Fruit fly (Drosophila melanogaster) whole organism, pupa: Measurements from ENCODE around the gene CG42537.
A peak's percentile ranks its signal among the peaks of the same experiment; 100 is the strongest.

Source experiments
- CG10348 ChIP-seq: fragments of 200-800 bp; sonication (Bioruptor generic); IDR thresholded peaks from 2 replicates; pipeline ENCODE4 v1.3.6; 2022; ENCODE audit warnings: missing biosample characterization, missing genetic modification characterization
- CG12605 ChIP-seq: fragments of 200-800 bp; sonication (Bioruptor generic); IDR thresholded peaks from 2 replicates; pipeline ENCODE4 v1.3.6; 2022; ENCODE audit warnings: missing biosample characterization, missing genetic modification characterization
- CG13204 ChIP-seq: fragments of 200-800 bp; sonication (Bioruptor generic); optimal IDR thresholded peaks from 2 replicates; lab custom pipeline; 2018; ENCODE audit warnings: missing biosample characterization, mild to moderate bottlenecking, missing genetic modification characterization, moderate library complexity
- CG14655 ChIP-seq: fragments of 200-800 bp; sonication (Bioruptor generic); optimal IDR thresholded peaks from 3 replicates; lab custom pipeline; 2017; ENCODE audit warnings: mild to moderate bottlenecking, missing biosample characterization, missing genetic modification reagents, missing genetic modification characterization
- CG15710 ChIP-seq: fragments of 200-800 bp; sonication (Bioruptor generic); optimal IDR thresholded peaks from 2 replicates; lab custom pipeline; 2018; ENCODE audit warnings: missing biosample characterization, mild to moderate bottlenecking, missing genetic modification characterization, moderate library complexity
- CG17806 ChIP-seq: fragments of 200-800 bp; sonication (Bioruptor generic); optimal IDR thresholded peaks from 2 replicates; lab custom pipeline; 2018; ENCODE audit warnings: missing biosample characterization, mild to moderate bottlenecking, missing genetic modification characterization, moderate library complexity
- CG32121 ChIP-seq: fragments of 200-800 bp; sonication (Bioruptor generic); IDR thresholded peaks from 2 replicates; pipeline ENCODE4 v1.3.6; 2022; ENCODE audit warnings: missing biosample characterization, missing genetic modification characterization
- CG34367 ChIP-seq: fragments of 200-800 bp; sonication (Bioruptor generic); optimal IDR thresholded peaks from 2 replicates; lab custom pipeline; 2018; ENCODE audit warnings: missing biosample characterization, mild to moderate bottlenecking, missing genetic modification characterization
- CG4496 ChIP-seq: fragments of 200-800 bp; sonication (Bioruptor generic); IDR thresholded peaks from 3 replicates; pipeline ENCODE4 v1.3.6; 2022; ENCODE audit warnings: missing biosample characterization, missing genetic modification characterization
- CG8159 ChIP-seq: fragments of 200-800 bp; sonication (Bioruptor generic); optimal IDR thresholded peaks from 3 replicates; lab custom pipeline; 2018; ENCODE audit warnings: missing biosample characterization, mild to moderate bottlenecking, missing genetic modification characterization, moderate library complexity
- CG8301 ChIP-seq: fragments of 200-800 bp; sonication (Bioruptor generic); optimal IDR thresholded peaks from 2 replicates; lab custom pipeline; 2018; ENCODE audit warnings: missing biosample characterization, mild to moderate bottlenecking, missing genetic modification characterization
- CG9948 ChIP-seq: fragments of 200-800 bp; sonication (Bioruptor generic); optimal IDR thresholded peaks from 2 replicates; lab custom pipeline; 2018; ENCODE audit warnings: missing biosample characterization, mild to moderate bottlenecking, missing genetic modification characterization, moderate library complexity
- D1 ChIP-seq: fragments of 200-800 bp; sonication (Bioruptor generic); optimal IDR thresholded peaks from 2 replicates; lab custom pipeline; 2018; ENCODE audit warnings: missing biosample characterization, mild to moderate bottlenecking, missing genetic modification characterization, moderate library complexity
- EcR ChIP-seq: fragments of 200-800 bp; sonication (Bioruptor generic); optimal IDR thresholded peaks from 3 replicates; lab custom pipeline; 2019; ENCODE audit warnings: missing biosample characterization, missing genetic modification characterization, mild to moderate bottlenecking, moderate library complexity, missing genetic modification reagents
- Ets98B ChIP-seq: fragments of 200-800 bp; sonication (Bioruptor generic); IDR thresholded peaks from 2 replicates; pipeline ENCODE4 v1.3.6; 2022; ENCODE audit warnings: missing biosample characterization, missing genetic modification characterization
- Pif1A ChIP-seq: fragments of 200-800 bp; sonication (Bioruptor generic); optimal IDR thresholded peaks from 3 replicates; lab custom pipeline; 2016; ENCODE audit warnings: missing biosample characterization, missing genetic modification characterization
- Pif1B ChIP-seq: fragments of 200-800 bp; sonication (Bioruptor generic); optimal IDR thresholded peaks from 3 replicates; lab custom pipeline; 2016; ENCODE audit warnings: missing biosample characterization, missing genetic modification characterization
- Snoo ChIP-seq: fragments of 200-800 bp; sonication (Bioruptor generic); optimal IDR thresholded peaks from 3 replicates; lab custom pipeline; 2017; ENCODE audit warnings: missing biosample characterization, mild to moderate bottlenecking, missing genetic modification characterization, inconsistent platforms
- fd96Ca ChIP-seq: fragments of 200-800 bp; sonication (Bioruptor generic); IDR thresholded peaks from 3 replicates; pipeline ENCODE4 v1.3.6; 2022; ENCODE audit warnings: missing biosample characterization, missing genetic modification characterization
- gl ChIP-seq: fragments of 200-800 bp; sonication (Bioruptor generic); optimal IDR thresholded peaks from 2 replicates; lab custom pipeline; 2018; ENCODE audit warnings: missing biosample characterization, mild to moderate bottlenecking, missing genetic modification characterization
- rn ChIP-seq: fragments of 200-800 bp; sonication (Bioruptor generic); IDR thresholded peaks from 2 replicates; pipeline ENCODE4 v1.3.6; 2022; ENCODE audit warnings: missing biosample characterization, missing genetic modification characterization

CG42537 gene

DNA sequence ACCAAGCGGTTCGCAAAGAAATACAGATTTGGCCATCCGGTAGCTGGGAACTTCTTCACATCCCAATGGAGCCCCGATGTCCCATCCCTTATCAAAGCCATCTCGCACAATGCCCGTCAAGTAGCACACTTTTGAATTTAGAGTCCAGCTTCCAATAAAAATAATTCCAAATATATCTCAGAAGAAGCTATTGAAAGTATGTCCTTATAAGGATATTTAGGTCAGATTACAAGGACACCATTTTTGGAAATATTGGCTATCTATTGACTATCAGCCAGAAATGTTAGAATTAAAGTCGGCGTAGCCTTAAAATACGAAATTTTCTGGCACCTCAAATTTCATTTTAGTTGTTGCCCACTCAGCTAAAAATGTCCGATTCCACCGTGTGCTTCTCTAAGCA, 34.9 kb upstream of the CG42537 start, which contains the start of gene CG10298:
Gene CG10298 (plus strand): TSS at position 301 of the 400 bp plus-strand sequence.
- no peak for TF ChIP-seq CG13204
- no peak for TF ChIP-seq CG4496 (GFP tag; lab: Robert Waterston, UW)
- no peak for TF ChIP-seq fd96Ca
- no peak for TF ChIP-seq CG14655
- no peak for TF ChIP-seq CG9948 (tag; lab: Kevin White, UChicago)
- no peak for TF ChIP-seq CG32121
- no peak for TF ChIP-seq gl (tag; lab: Kevin White, UChicago)
- TF ChIP-seq CG15710 (tag; lab: Kevin White, UChicago) = no peak
- TF ChIP-seq CG8159 (tag; lab: Kevin White, UChicago) = no peak

DNA sequence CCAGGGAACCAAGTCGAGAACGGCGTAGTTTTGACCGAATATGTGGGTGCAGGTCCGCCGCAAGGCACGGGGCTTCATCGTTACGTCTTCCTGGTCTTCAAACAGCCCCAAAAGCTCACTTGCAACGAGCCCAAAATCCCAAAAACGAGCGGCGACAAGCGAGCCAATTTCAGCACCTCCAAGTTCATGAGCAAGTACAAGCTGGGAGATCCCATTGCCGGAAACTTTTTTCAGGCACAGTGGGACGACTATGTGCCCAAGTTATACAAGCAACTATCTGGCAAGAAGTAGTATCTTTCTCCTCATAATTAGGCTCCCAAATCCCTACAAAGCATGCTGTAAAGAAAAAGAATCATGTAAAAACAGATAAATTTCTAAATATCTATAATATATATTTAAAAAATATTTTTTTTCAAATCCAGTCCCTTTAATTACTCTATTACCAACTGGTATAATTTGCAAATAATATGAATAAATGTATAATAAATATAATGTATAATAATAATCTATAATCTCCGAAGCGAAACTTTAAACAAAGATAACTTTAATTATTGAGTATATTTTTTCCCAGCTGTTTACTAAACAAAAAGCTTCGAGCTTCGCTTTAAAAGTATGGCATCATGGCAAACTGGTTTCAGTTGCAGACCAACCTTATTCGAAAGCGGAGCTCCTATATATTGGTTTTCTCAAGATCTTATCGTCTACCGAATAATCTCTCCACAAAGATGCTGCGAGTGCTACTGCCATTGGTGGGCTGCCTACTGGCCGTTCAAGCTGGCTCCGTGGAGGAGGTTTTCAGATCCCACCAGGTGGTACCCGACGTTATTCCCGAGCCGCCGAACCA, 34.0 kb upstream of the CG42537 start, which contains the start of gene CG17919:
Gene CG17919 (plus strand): TSS at position 634 of the 844 bp plus-strand sequence.
- TF ChIP-seq CG34367 (tag; lab: Kevin White, UChicago) (no peak), D1 (peak; percentile 11), CG8301 (tag; lab: Kevin White, UChicago) (no peak), rn (no peak), CG17806 (tag; lab: Kevin White, UChicago) (no peak), Pif1B (GFP tag; lab: Kevin White, UChicago) (peak; percentile 26), CG14655 (no peak), CG15710 (tag; lab: Kevin White, UChicago) (no peak), CG8159 (tag; lab: Kevin White, UChicago) (peak; percentile 8), CG12605 (GFP tag; lab: Robert Waterston, UW) (no peak), Ets98B (GFP tag; lab: Robert Waterston, UW) (peak; percentile 6; the same call in 1 of the 2 replicates), CG32121 (0 out of 2 replicates have a peak, but pooled peaks have one; percentile 12), CG13204 (no peak), fd96Ca (peak; percentile 34; the same call in 1 of the 3 replicates), Pif1A (GFP tag; lab: Kevin White, UChicago) (peak; percentile 12)
- TF ChIP-seq, all 21 proteins: peak for 7

DNA sequence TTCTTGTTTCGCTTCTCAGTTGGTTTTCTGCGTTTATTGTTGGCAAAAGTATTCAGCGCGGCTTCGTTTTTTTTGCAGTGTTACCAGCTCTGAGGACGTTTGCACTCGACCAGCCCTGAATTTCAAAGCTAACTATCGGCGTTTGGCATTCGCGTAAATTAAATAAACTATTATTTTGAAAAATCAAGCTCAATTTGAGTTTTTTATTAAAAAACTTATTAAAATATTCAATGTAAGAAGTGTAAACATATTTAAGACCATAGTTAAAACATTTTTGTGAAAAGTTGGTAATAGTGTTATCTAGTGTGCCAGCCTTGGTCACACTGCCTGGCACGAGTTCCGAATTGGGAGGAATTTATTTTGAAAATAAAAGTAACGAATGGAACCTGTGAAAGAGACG, 31.8 kb upstream of the CG42537 start, which contains the start of the genes SmD2 and CG18048:
Gene SmD2 (minus strand): TSS at position 98 of the 400 bp plus-strand sequence.
Gene CG18048 (plus strand): TSS at position 298 of the 400 bp plus-strand sequence.
- no peak for TF ChIP-seq CG32121
- TF ChIP-seq Ets98B (GFP tag; lab: Robert Waterston, UW) = no peak
- no peak for TF ChIP-seq CG17806 (tag; lab: Kevin White, UChicago)
- no peak for TF ChIP-seq gl (tag; lab: Kevin White, UChicago)
- no peak for TF ChIP-seq CG34367 (tag; lab: Kevin White, UChicago)
- TF ChIP-seq CG12605 (GFP tag; lab: Robert Waterston, UW) = no peak
- TF ChIP-seq CG14655 = no peak
- no peak for TF ChIP-seq CG13204
- TF ChIP-seq Pif1B (GFP tag; lab: Kevin White, UChicago) = no peak
- TF ChIP-seq Pif1A (GFP tag; lab: Kevin White, UChicago) = no peak
- no peak for TF ChIP-seq fd96Ca
- no peak for TF ChIP-seq CG4496 (GFP tag; lab: Robert Waterston, UW)
- no peak for TF ChIP-seq D1
- TF ChIP-seq CG10348 (GFP tag; lab: Robert Waterston, UW) = no peak
- no peak for TF ChIP-seq CG8159 (tag; lab: Kevin White, UChicago)
- TF ChIP-seq rn = no peak
- no peak for TF ChIP-seq CG15710 (tag; lab: Kevin White, UChicago)

DNA sequence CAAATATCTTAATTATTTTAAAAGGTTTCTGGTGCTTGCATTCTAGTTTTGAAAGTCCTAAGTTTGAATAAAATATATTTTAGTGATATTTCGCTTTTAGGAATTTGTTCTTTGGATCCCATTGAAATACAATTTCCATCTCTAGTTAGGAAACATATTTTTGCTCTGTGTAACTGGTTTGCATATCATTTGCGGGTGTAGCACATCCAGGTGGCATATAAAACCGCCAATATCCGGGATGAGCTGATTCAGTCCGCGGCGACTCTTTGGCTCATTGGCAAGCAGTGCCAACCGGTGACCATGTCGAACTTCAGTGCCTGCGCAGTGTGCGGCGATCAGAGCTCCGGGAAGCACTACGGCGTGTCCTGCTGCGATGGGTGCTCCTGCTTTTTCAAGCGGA, 28.7 kb upstream of the CG42537 start, which contains the start of gene Hr83:
Gene Hr83 (plus strand): TSS at position 301 of the 400 bp plus-strand sequence.
- TF ChIP-seq CG8159 (tag; lab: Kevin White, UChicago) (no peak), Ets98B (GFP tag; lab: Robert Waterston, UW) (no peak), CG4496 (GFP tag; lab: Robert Waterston, UW) (no peak), D1 (no peak), fd96Ca (no peak), CG10348 (GFP tag; lab: Robert Waterston, UW) (no peak), CG14655 (no peak), Snoo (tag; lab: Kevin White, UChicago) (no peak), rn (no peak), Pif1A (GFP tag; lab: Kevin White, UChicago) (no peak), CG17806 (tag; lab: Kevin White, UChicago) (no peak), CG13204 (no peak), CG8301 (tag; lab: Kevin White, UChicago) (no peak), CG34367 (tag; lab: Kevin White, UChicago) (no peak), EcR (GFP tag; lab: Kevin White, UChicago) (no peak)
- TF ChIP-seq, all 21 proteins: peak for 0

DNA sequence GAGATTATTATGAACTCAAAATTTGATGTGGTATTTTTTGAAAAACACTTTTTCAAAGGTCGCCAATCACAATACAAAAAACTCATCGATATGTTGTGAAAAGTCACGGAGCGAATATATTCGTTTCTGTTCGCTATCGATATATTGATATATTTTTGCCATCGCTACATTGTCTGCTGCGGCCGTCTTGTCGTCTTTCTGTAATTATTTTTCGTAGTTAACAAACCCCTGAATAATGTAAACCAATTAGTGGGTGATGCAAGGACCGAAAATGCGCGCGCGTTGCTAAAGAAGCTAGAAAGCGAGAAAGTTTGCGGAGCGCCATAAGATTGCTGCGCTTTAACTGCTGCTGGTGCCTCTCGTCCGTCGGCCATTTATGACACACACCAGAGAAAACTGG, 26.8 kb upstream of the CG42537 start, which contains the start of gene Pak:
Gene Pak (plus strand): TSS at position 142 of the 400 bp plus-strand sequence.
- TF ChIP-seq CG10348 (GFP tag; lab: Robert Waterston, UW) (no peak), Pif1A (GFP tag; lab: Kevin White, UChicago) (no peak), fd96Ca (no peak), EcR (GFP tag; lab: Kevin White, UChicago) (no peak), gl (tag; lab: Kevin White, UChicago) (no peak), CG12605 (GFP tag; lab: Robert Waterston, UW) (no peak), D1 (no peak), Pif1B (GFP tag; lab: Kevin White, UChicago) (no peak), rn (no peak), CG9948 (tag; lab: Kevin White, UChicago) (no peak), CG8159 (tag; lab: Kevin White, UChicago) (no peak), CG14655 (no peak), CG32121 (no peak)
